Worm (Caenorhabditis elegans) whole organism, young adult: ENCODE results near the gene C10G8.4.

Source experiments
- B0019.2 ChIP-seq: fragments of 200-800 bp; sonication (Bioruptor generic); conservative IDR thresholded peaks from 2 replicates; pipeline ENCODE4 v1.3.6; 2022; ENCODE audit warnings: missing genetic modification reagents, missing genetic modification characterization, missing compliant biosample characterization
- C06A6.2 ChIP-seq: fragments of 200-800 bp; sonication (Bioruptor generic); conservative IDR thresholded peaks from 2 replicates; pipeline ENCODE4 v1.3.6; 2022; ENCODE audit warnings: missing genetic modification characterization, missing compliant biosample characterization
- D2030.7 ChIP-seq: fragments of 200-800 bp; sonication (Bioruptor generic); IDR thresholded peaks from 2 replicates; pipeline ENCODE4 v1.3.6; 2022; ENCODE audit warnings: missing genetic modification reagents, missing genetic modification characterization, missing compliant biosample characterization
- F55B11.4 ChIP-seq: sonication (generic microtip); optimal IDR thresholded peaks from 2 replicates; lab custom pipeline; 2016; ENCODE audit warnings: missing compliant biosample characterization, missing genetic modification characterization, borderline replicate concordance; ENCODE audit not compliant: insufficient read depth
- T07F8.4 ChIP-seq: sonication (generic microtip); optimal IDR thresholded peaks from 2 replicates; lab custom pipeline; 2016; ENCODE audit warnings: mild to moderate bottlenecking, missing genetic modification characterization, moderate library complexity, missing compliant biosample characterization
- T26A5.8 ChIP-seq: sonication (generic microtip); optimal IDR thresholded peaks from 2 replicates; lab custom pipeline; 2016; ENCODE audit warnings: missing genetic modification characterization, missing compliant biosample characterization
- Y67H2A.10 ChIP-seq: fragments of 200-800 bp; sonication (Bioruptor generic); conservative IDR thresholded peaks from 2 replicates; pipeline ENCODE4 v1.3.6; 2022; ENCODE audit warnings: missing genetic modification reagents, missing genetic modification characterization, missing compliant biosample characterization
- ZK185.1 ChIP-seq: sonication (generic microtip); optimal IDR thresholded peaks from 2 replicates; lab custom pipeline; 2016; ENCODE audit warnings: mild to moderate bottlenecking, missing genetic modification characterization, missing compliant biosample characterization; ENCODE audit not compliant: poor library complexity, severe bottlenecking
- ama-1 ChIP-seq, 3 experiments: fragments of 150-350 bp in 1 of 3; sonication (generic microtip) in 2 of 3; optimal IDR thresholded peaks; 2 replicates each; lab custom pipeline; 2014 to 2018; ENCODE audit warnings: missing biosample characterization in 2 of 3, missing genetic modification characterization in 2 of 3, missing genetic modification reagents in 2 of 3
- aptf-3 ChIP-seq: fragments of 200-800 bp; sonication (Bioruptor generic); IDR thresholded peaks from 2 replicates; pipeline ENCODE4 v1.3.6; 2022; ENCODE audit warnings: missing genetic modification characterization, missing compliant biosample characterization
- attf-3 ChIP-seq: fragments of 200-800 bp; sonication (Bioruptor generic); conservative IDR thresholded peaks from 2 replicates; pipeline ENCODE4 v1.3.6; 2022; ENCODE audit warnings: missing genetic modification reagents, missing genetic modification characterization, missing compliant biosample characterization
- attf-5 ChIP-seq: fragments of 200-800 bp; sonication (Bioruptor generic); optimal IDR thresholded peaks from 2 replicates; lab custom pipeline; 2018; ENCODE audit warnings: mild to moderate bottlenecking, missing genetic modification characterization, missing compliant biosample characterization
- bed-1 ChIP-seq: fragments of 200-800 bp; sonication (Bioruptor generic); IDR thresholded peaks from 2 replicates; pipeline ENCODE4 v1.3.6; 2022; ENCODE audit warnings: missing genetic modification reagents, missing genetic modification characterization, missing compliant biosample characterization
- ccch-3 ChIP-seq: fragments of 200-800 bp; sonication (Bioruptor generic); optimal IDR thresholded peaks from 2 replicates; lab custom pipeline; 2018; ENCODE audit warnings: mild to moderate bottlenecking, missing genetic modification characterization, missing compliant biosample characterization
- cebp-1 ChIP-seq, 2 experiments: fragments of 200-800 bp in 1 of 2; sonication (Bioruptor generic) in 1 of 2; sonication (generic microtip) in 1 of 2; IDR thresholded peaks in 1 of 2; optimal IDR thresholded peaks in 1 of 2; 2 replicates each; pipeline versions ENCODE4 v1.3.6 to Lab custom; 2017 to 2022; ENCODE audit warnings: missing compliant biosample characterization in 2 of 2, missing genetic modification characterization in 2 of 2, mild to moderate bottlenecking in 1 of 2, missing genetic modification reagents in 1 of 2, moderate library complexity in 1 of 2
- cebp-2 ChIP-seq: fragments of 200-800 bp; sonication (Bioruptor generic); IDR thresholded peaks from 2 replicates; pipeline ENCODE4 v1.3.6; 2022; ENCODE audit warnings: missing genetic modification characterization, missing compliant biosample characterization
- ceh-91 ChIP-seq: fragments of 200-800 bp; sonication (Bioruptor generic); IDR thresholded peaks from 2 replicates; pipeline ENCODE4 v1.3.6; 2022; ENCODE audit warnings: missing genetic modification reagents, missing genetic modification characterization, missing compliant biosample characterization
- die-1 ChIP-seq: sonication (generic microtip); optimal IDR thresholded peaks from 2 replicates; lab custom pipeline; 2016; ENCODE audit warnings: missing genotype, mild to moderate bottlenecking, missing genetic modification characterization, missing compliant biosample characterization
- ets-4 ChIP-seq: fragments of 200-800 bp; sonication (Bioruptor generic); optimal IDR thresholded peaks from 2 replicates; lab custom pipeline; 2018; ENCODE audit warnings: mild to moderate bottlenecking, missing genetic modification characterization, missing compliant biosample characterization
- hlh-12 ChIP-seq: sonication (generic microtip); optimal IDR thresholded peaks from 2 replicates; lab custom pipeline; 2016; ENCODE audit warnings: missing genetic modification characterization, missing compliant biosample characterization
- hmg-20 ChIP-seq: fragments of 200-800 bp; sonication (Bioruptor generic); IDR thresholded peaks from 2 replicates; pipeline ENCODE4 v1.3.6; 2022; ENCODE audit warnings: missing genetic modification reagents, missing genetic modification characterization, missing compliant biosample characterization
- lin-40 ChIP-seq: sonication (generic microtip); optimal IDR thresholded peaks from 2 replicates; lab custom pipeline; 2016; ENCODE audit warnings: missing genetic modification characterization, mild to moderate bottlenecking, missing compliant biosample characterization, missing genotype, missing genetic modification reagents
- lir-1 ChIP-seq: fragments of 200-800 bp; sonication (Bioruptor generic); conservative IDR thresholded peaks from 2 replicates; pipeline ENCODE4 v1.3.6; 2022; ENCODE audit warnings: missing genetic modification reagents, missing genetic modification characterization, missing compliant biosample characterization
- lsl-1 ChIP-seq: fragments of 200-800 bp; sonication (Bioruptor generic); optimal IDR thresholded peaks from 2 replicates; lab custom pipeline; 2018; ENCODE audit warnings: mild to moderate bottlenecking, missing genetic modification characterization, moderate library complexity, missing compliant biosample characterization
- madf-10 ChIP-seq: sonication (generic microtip); optimal IDR thresholded peaks from 2 replicates; lab custom pipeline; 2016; ENCODE audit warnings: mild to moderate bottlenecking, missing genetic modification characterization, missing compliant biosample characterization
- madf-3 ChIP-seq: fragments of 200-800 bp; sonication (Bioruptor generic); IDR thresholded peaks from 2 replicates; pipeline ENCODE4 v1.3.6; 2022; ENCODE audit warnings: missing genetic modification reagents, missing genetic modification characterization, missing compliant biosample characterization
- madf-6 ChIP-seq: fragments of 200-800 bp; sonication (Bioruptor generic); IDR thresholded peaks from 2 replicates; pipeline ENCODE4 v1.3.6; 2022; ENCODE audit warnings: missing genetic modification reagents, missing genetic modification characterization, missing compliant biosample characterization
- madf-8 ChIP-seq: fragments of 200-800 bp; sonication (Bioruptor generic); conservative IDR thresholded peaks from 2 replicates; pipeline ENCODE4 v1.3.6; 2022; ENCODE audit warnings: missing genetic modification reagents, missing genetic modification characterization, missing compliant biosample characterization
- mxl-1 ChIP-seq: sonication (generic microtip); optimal IDR thresholded peaks from 2 replicates; lab custom pipeline; 2016; ENCODE audit warnings: missing genetic modification characterization, missing compliant biosample characterization
- nfya-2 ChIP-seq: fragments of 200-800 bp; sonication (Bioruptor generic); IDR thresholded peaks from 2 replicates; pipeline ENCODE4 v1.3.6; 2022; ENCODE audit warnings: missing genetic modification reagents, missing genetic modification characterization, missing compliant biosample characterization
- nhr-120 ChIP-seq: fragments of 200-800 bp; sonication (Bioruptor generic); IDR thresholded peaks from 2 replicates; pipeline ENCODE4 v1.3.6; 2022; ENCODE audit warnings: missing genetic modification characterization, missing compliant biosample characterization
- sdz-38 ChIP-seq: sonication (generic microtip); optimal IDR thresholded peaks from 2 replicates; lab custom pipeline; 2016; ENCODE audit warnings: missing genotype, missing genetic modification characterization, missing compliant biosample characterization
- sea-2 ChIP-seq: fragments of 200-800 bp; sonication (Bioruptor generic); IDR thresholded peaks from 2 replicates; pipeline ENCODE4 v1.3.6; 2022; ENCODE audit warnings: missing genetic modification characterization, missing compliant biosample characterization
- snpc-3.4 ChIP-seq: sonication (generic microtip); optimal IDR thresholded peaks from 2 replicates; lab custom pipeline; 2017; ENCODE audit warnings: missing genetic modification characterization, mild to moderate bottlenecking, missing compliant biosample characterization, antibody characterized with exemption, moderate library complexity, missing genotype, missing genetic modification reagents
- snpc-4 ChIP-seq, 5 experiments: fragments of 150-350 bp in 1 of 5; sonication (generic microtip) in 4 of 5; optimal IDR thresholded peaks; 2 replicates each; lab custom pipeline; 2014 to 2018; ENCODE audit warnings: missing genetic modification characterization in 5 of 5, missing biosample characterization in 3 of 5, antibody characterized with exemption in 2 of 5, mild to moderate bottlenecking in 2 of 5, missing compliant biosample characterization in 2 of 5, missing genotype in 2 of 5, moderate library complexity in 2 of 5, missing genetic modification reagents in 1 of 5
- unc-62 ChIP-seq: fragments of 150-350 bp; optimal IDR thresholded peaks from 2 replicates; lab custom pipeline; 2014; ENCODE audit warnings: missing biosample characterization, missing genetic modification reagents, missing genetic modification characterization
- ztf-22 ChIP-seq: fragments of 200-800 bp; sonication (Bioruptor generic); optimal IDR thresholded peaks from 2 replicates; lab custom pipeline; 2018; ENCODE audit warnings: mild to moderate bottlenecking, missing genetic modification characterization, moderate library complexity, missing compliant biosample characterization
- ztf-26 ChIP-seq: sonication (generic microtip); optimal IDR thresholded peaks from 2 replicates; lab custom pipeline; 2017; ENCODE audit warnings: missing genetic modification characterization, missing compliant biosample characterization
- ztf-28 ChIP-seq: fragments of 200-800 bp; sonication (Bioruptor generic); IDR thresholded peaks from 2 replicates; pipeline ENCODE4 v1.3.6; 2022; ENCODE audit warnings: missing genetic modification reagents, missing genetic modification characterization, missing compliant biosample characterization

C10G8.4 gene

DNA sequence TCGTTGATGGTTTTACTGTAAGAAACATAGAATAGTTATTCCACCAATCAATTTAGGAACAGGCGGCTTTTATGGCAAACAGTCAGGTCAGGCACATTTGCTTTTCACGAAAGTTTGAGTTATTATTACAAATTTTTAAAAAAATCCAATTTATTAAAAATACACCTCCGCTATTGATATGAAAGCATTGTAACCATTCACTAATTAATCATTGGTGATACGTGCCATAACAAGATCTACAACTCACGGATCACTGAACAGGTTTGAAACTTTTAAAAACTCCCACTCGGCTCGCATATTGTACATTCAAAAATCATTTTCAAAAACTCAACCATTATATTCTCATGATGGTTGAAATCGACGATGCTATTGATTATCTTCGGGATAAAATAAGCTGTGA, 27.8 kb downstream of the C10G8.4 start, which contains the start of gene srg-27:
Gene srg-27 (plus strand): TSS at position 301 of the 400 bp plus-strand sequence.
- TF ChIP-seq snpc-4 (GFP tag; optimal IDR thresholded peaks at IDR 0.05; lab: Kevin White, UChicago) (no peak), snpc-4 (tag; optimal IDR thresholded peaks at IDR 0.05; lab: Kevin White, UChicago) (no peak), unc-62 (no peak), sea-2 (GFP tag; lab: Robert Waterston, UW) (no peak), Y67H2A.10 (GFP tag; lab: Robert Waterston, UW) (no peak), attf-5 (GFP tag; lab: Kevin White, UChicago) (no peak), lin-40 (tag; lab: Kevin White, UChicago) (no peak)

ce11 chrV:5345419-5345818, 33.7 kb downstream of the C10G8.4 start, which contains the start of gene srg-25:
TSS of gene srg-25 (minus strand) at chrV:5345519.
- TF ChIP-seq bed-1 (GFP tag; lab: Robert Waterston, UW): no peak
- TF ChIP-seq nfya-2 (GFP tag; lab: Robert Waterston, UW): no peak
- no peak for TF ChIP-seq madf-6 (GFP tag; lab: Robert Waterston, UW)
- TF ChIP-seq madf-8 (GFP tag; lab: Robert Waterston, UW): no peak
- no peak for TF ChIP-seq sdz-38 (tag; lab: Kevin White, UChicago)
- no peak for TF ChIP-seq madf-3 (GFP tag; lab: Robert Waterston, UW)

- TF ChIP-seq snpc-3.4 (tag; lab: Kevin White, UChicago): no peak
- TF ChIP-seq mxl-1 (tag; lab: Kevin White, UChicago): no peak
- no peak for TF ChIP-seq lir-1 (GFP tag; lab: Robert Waterston, UW)
- TF ChIP-seq Y67H2A.10 (GFP tag; lab: Robert Waterston, UW): no peak
- TF ChIP-seq D2030.7 (GFP tag; lab: Robert Waterston, UW): no peak
- TF ChIP-seq, all 124 proteins: peak for 0
Observed at ce11 chrV:5349471-5349870, 37.7 kb downstream of the C10G8.4 start, which contains the start of gene T09D3.3. TSS of gene T09D3.3 (minus strand) at chrV:5349571.

DNA sequence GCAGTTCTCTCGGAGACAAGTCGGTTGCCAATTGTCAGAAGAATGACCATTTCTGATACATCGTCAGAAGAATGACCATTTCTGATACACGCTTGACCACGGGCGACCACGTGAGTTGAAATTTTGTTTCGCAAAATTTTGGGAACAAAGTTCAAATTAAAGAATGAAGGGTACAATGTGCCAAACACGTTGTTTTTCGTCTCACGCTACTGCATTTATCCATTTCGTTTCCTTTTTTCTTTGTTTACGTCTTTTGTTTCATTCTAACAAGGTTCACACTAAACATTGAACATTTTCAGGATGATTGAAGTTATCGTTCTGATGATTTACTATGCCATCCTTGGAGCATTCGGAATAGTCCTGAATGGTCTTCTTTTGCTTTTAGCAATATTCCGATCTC, 39.7 kb downstream of the C10G8.4 start, which contains the start of gene srd-9:
Gene srd-9 (plus strand): TSS at position 301 of the 400 bp plus-strand sequence.
- TF ChIP-seq ztf-28 (no peak), die-1 (tag; lab: Kevin White, UChicago) (no peak), T26A5.8 (tag; lab: Kevin White, UChicago) (no peak), B0019.2 (GFP tag; lab: Robert Waterston, UW) (no peak), cebp-1 (GFP tag; IDR thresholded peaks at IDR 0.05; lab: Robert Waterston, UW) (no peak), cebp-1 (tag; optimal IDR thresholded peaks at IDR 0.05; lab: Kevin White, UChicago) (no peak), ama-1 (optimal IDR thresholded peaks at IDR 0.05; lab: Kevin White, UChicago) (no peak), ama-1 (GFP tag; optimal IDR thresholded peaks at IDR 0.05; lab: Kevin White, UChicago) (no peak), lsl-1 (GFP tag; lab: Kevin White, UChicago) (no peak), ceh-91 (no peak), attf-3 (GFP tag; lab: Robert Waterston, UW) (no peak), ztf-26 (tag; lab: Kevin White, UChicago) (no peak), nhr-120 (no peak), F55B11.4 (tag; lab: Kevin White, UChicago) (no peak)
- TF ChIP-seq, all 124 proteins: peak for 0

DNA sequence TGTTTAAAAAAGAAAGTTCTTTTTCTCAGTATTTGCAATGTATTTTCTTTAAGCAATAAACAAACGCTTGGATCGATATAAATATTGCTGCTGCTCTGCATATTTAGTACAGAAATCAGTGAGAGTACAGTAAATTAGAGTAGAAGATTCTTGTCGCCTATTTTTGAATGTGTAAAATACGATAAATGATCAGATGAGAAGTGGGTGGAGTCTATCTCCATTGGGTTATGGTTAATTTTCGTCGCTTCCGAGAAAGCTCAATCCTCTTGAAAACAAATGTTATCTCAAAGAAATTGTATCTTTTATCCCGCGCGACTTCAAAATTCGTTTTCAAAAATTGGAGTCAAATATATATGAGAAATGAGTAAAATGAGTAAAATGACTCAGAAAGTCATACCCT, 47.0 kb downstream of the C10G8.4 start, which contains the start of gene nhr-216:
Gene nhr-216 (minus strand): TSS at position 101 of the 400 bp plus-strand sequence.
- no peak for TF ChIP-seq sdz-38 (tag; lab: Kevin White, UChicago)
- TF ChIP-seq ccch-3: no peak
- no peak for TF ChIP-seq lin-40 (tag; lab: Kevin White, UChicago)
- TF ChIP-seq ztf-22 (GFP tag; lab: Kevin White, UChicago): no peak
- no peak for TF ChIP-seq hmg-20
- TF ChIP-seq C06A6.2 (GFP tag; lab: Robert Waterston, UW): no peak
- no peak for TF ChIP-seq hlh-12
- no peak for TF ChIP-seq aptf-3 (GFP tag; lab: Robert Waterston, UW)
- no peak for TF ChIP-seq D2030.7 (GFP tag; lab: Robert Waterston, UW)
- TF ChIP-seq ZK185.1 (tag; lab: Kevin White, UChicago): no peak
- TF ChIP-seq madf-10 (tag; lab: Kevin White, UChicago): no peak
- TF ChIP-seq cebp-2 (GFP tag; lab: Robert Waterston, UW): no peak
- TF ChIP-seq snpc-4 (GFP tag; optimal IDR thresholded peaks at IDR 0.05; lab: Kevin White, UChicago): no peak
- no peak for TF ChIP-seq snpc-4 (tag; optimal IDR thresholded peaks at IDR 0.05; lab: Kevin White, UChicago)
- TF ChIP-seq T07F8.4: no peak
- TF ChIP-seq ets-4 (GFP tag; lab: Kevin White, UChicago): no peak
